Fruit fly (Drosophila melanogaster) S2 (cell line): Measurements from ENCODE around the gene Ptp69D.

Source experiments
- CG8478 ChIP-seq: fragments of >200 bp; optimal IDR thresholded peaks from 2 replicates; lab custom pipeline; 2018
- CTCF ChIP-seq, 2 experiments: fragments of >200 bp; optimal IDR thresholded peaks; 2 replicates each; lab custom pipeline; 2018

DNA sequence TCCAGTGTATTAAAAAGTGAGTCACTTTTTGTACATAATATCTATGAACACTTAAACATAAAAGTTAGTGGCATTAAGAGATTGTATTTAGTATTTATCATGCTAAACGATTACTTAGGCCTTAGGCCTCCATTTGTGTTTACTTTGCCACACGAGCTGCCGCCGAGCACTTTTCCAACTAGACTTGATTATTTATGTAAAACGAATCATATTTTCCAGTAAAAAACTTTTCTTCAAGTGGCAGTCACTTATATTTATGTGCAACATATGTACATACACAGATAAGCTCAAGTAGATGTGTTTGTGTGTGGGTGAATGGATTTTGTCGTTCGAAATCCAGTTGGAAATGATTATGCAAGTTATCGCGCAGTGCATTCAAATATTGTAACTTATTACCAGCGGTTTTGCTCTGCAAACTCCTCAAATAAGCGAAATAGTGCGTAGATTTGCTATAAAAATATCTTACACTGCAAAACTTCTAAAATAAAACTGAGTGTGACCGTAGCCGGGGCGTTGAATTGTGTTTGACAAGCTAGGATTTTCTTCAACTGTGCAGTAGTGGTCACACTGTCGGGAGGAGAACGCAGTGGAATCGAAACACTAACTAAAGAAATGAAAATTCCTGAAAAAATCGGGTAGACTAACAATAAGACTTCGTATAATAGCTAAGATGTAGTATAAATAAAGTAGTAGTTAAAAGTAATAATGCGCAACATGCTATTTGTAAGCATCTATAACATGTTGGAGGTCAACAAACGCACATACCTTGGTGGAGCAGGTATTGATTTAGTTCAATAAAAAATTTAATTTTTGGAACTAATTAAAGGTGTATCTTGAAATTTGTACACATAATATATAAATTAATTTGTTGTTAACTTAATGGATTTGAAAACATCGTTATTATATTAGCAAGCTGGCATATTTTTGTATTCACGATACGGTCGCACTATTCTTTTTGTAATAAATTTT lies 15.1 kb downstream of the Ptp69D start, which contains the start of the genes Klc and CG10984:
- TF ChIP-seq CG8478 (lab: Kevin White, UChicago), result no peak
- no peak for TF ChIP-seq CTCF (optimal IDR thresholded peaks at IDR 0.05; lab: Kevin White, UChicago)
